Fruit fly (Drosophila melanogaster) whole organism, prepupa: ENCODE measurements around the gene fzr.

Experiments
- esn ChIP-seq: fragments of 200-800 bp; sonication (Bioruptor generic); optimal IDR thresholded peaks from 2 replicates; lab custom pipeline; 2016; ENCODE audit warnings: missing biosample characterization, mild to moderate bottlenecking, missing genetic modification characterization, moderate library complexity
- svp ChIP-seq: fragments of 200-800 bp; sonication (Bioruptor generic); peaks from one replicate; lab custom pipeline; 2016; ENCODE audit warnings: missing biosample characterization, missing genetic modification characterization
- vri ChIP-seq: fragments of 200-800 bp; sonication (Bioruptor generic); optimal IDR thresholded peaks from 3 replicates; lab custom pipeline; 2016; ENCODE audit warnings: missing biosample characterization, mild to moderate bottlenecking, missing genetic modification characterization

Gene fzr

dm6 chrX:4618869-4619268, 60.5 kb downstream of the fzr start:
- TF ChIP-seq svp (GFP tag; lab: Kevin White, UChicago) (peak; percentile 38), esn (GFP tag; lab: Kevin White, UChicago) (no peak), vri (GFP tag; lab: Kevin White, UChicago) (peak; percentile 6)
